Fruit fly (Drosophila melanogaster) whole organism, adult: Measurements from ENCODE around the gene Wnt4.

Experiments
- CG11617 ChIP-seq: fragments of 200-800 bp; sonication (Bioruptor generic); optimal IDR thresholded peaks from 2 replicates; lab custom pipeline; 2017; ENCODE audit warnings: mild to moderate bottlenecking, missing biosample characterization, missing genetic modification reagents, missing genetic modification characterization
- CG12768 ChIP-seq: fragments of 200-800 bp; sonication (Bioruptor generic); optimal IDR thresholded peaks from 2 replicates; lab custom pipeline; 2017; ENCODE audit warnings: missing biosample characterization, missing genetic modification characterization, mild to moderate bottlenecking, moderate library complexity, missing genetic modification reagents
- CG14711 ChIP-seq: fragments of 200-800 bp; sonication (Bioruptor generic); optimal IDR thresholded peaks from 2 replicates; lab custom pipeline; 2018; ENCODE audit warnings: missing biosample characterization, mild to moderate bottlenecking, missing genetic modification characterization, moderate library complexity
- CG1620 ChIP-seq: fragments of 200-800 bp; sonication (Bioruptor generic); optimal IDR thresholded peaks from 2 replicates; lab custom pipeline; 2016; ENCODE audit warnings: missing biosample characterization, missing genetic modification characterization
- CG33017 ChIP-seq: fragments of 200-800 bp; sonication (Bioruptor generic); optimal IDR thresholded peaks from 2 replicates; lab custom pipeline; 2018; ENCODE audit warnings: missing biosample characterization, mild to moderate bottlenecking, missing genetic modification characterization, moderate library complexity
- CG5204 ChIP-seq: fragments of 200-800 bp; sonication (Bioruptor generic); optimal IDR thresholded peaks from 2 replicates; lab custom pipeline; 2016; ENCODE audit warnings: missing biosample characterization, missing genetic modification characterization
- CG7045 ChIP-seq: fragments of 200-800 bp; sonication (Bioruptor generic); optimal IDR thresholded peaks from 2 replicates; lab custom pipeline; 2017; ENCODE audit warnings: missing biosample characterization, mild to moderate bottlenecking, missing genetic modification characterization
- CG7101 ChIP-seq: fragments of 200-800 bp; sonication (Bioruptor generic); optimal IDR thresholded peaks from 2 replicates; lab custom pipeline; 2018; ENCODE audit warnings: missing biosample characterization, mild to moderate bottlenecking, missing genetic modification characterization, moderate library complexity
- Clk ChIP-seq: fragments of 200-800 bp; sonication (Bioruptor generic); optimal IDR thresholded peaks from 2 replicates; lab custom pipeline; 2017; ENCODE audit warnings: missing biosample characterization, missing genetic modification characterization
- Crg-1 ChIP-seq: fragments of 200-800 bp; sonication (Bioruptor generic); optimal IDR thresholded peaks from 2 replicates; lab custom pipeline; 2016; ENCODE audit warnings: missing biosample characterization, missing genetic modification characterization
- Hr96 ChIP-seq: fragments of 200-800 bp; sonication (Bioruptor generic); optimal IDR thresholded peaks from 2 replicates; lab custom pipeline; 2016; ENCODE audit warnings: missing biosample characterization, missing genetic modification characterization
- Mnt ChIP-seq: fragments of 200-800 bp; sonication (Bioruptor generic); optimal IDR thresholded peaks from 2 replicates; lab custom pipeline; 2016; ENCODE audit warnings: missing biosample characterization, mild to moderate bottlenecking, missing genetic modification characterization
- bab1 ChIP-seq: fragments of 200-800 bp; sonication (Bioruptor generic); optimal IDR thresholded peaks from 3 replicates; lab custom pipeline; 2019; ENCODE audit warnings: missing biosample characterization, mild to moderate bottlenecking, missing genetic modification characterization, moderate library complexity
- cic ChIP-seq: fragments of 200-800 bp; sonication (Bioruptor generic); optimal IDR thresholded peaks from 2 replicates; lab custom pipeline; 2017; ENCODE audit warnings: missing biosample characterization, mild to moderate bottlenecking, missing genetic modification characterization, moderate library complexity
- cnc ChIP-seq, 2 experiments: fragments of >200 bp; optimal IDR thresholded peaks; 2 replicates each; lab custom pipeline; 2017
- kay ChIP-seq: fragments of 200-800 bp; sonication (Bioruptor generic); peaks from one replicate; lab custom pipeline; 2016; ENCODE audit warnings: missing biosample characterization, missing genetic modification characterization, borderline replicate concordance
- ovo ChIP-seq: fragments of 200-800 bp; sonication (Bioruptor generic); optimal IDR thresholded peaks from 2 replicates; lab custom pipeline; 2016; ENCODE audit warnings: missing biosample characterization, missing genetic modification characterization
- pad ChIP-seq: fragments of 200-800 bp; sonication (Bioruptor generic); optimal IDR thresholded peaks from 3 replicates; lab custom pipeline; 2017; ENCODE audit warnings: missing biosample characterization, missing genetic modification characterization, mild to moderate bottlenecking, moderate library complexity, missing genetic modification reagents
- tj ChIP-seq: fragments of 200-800 bp; sonication (Bioruptor generic); optimal IDR thresholded peaks from 3 replicates; lab custom pipeline; 2017; ENCODE audit warnings: missing biosample characterization, mild to moderate bottlenecking, missing genetic modification characterization, moderate library complexity
- toe ChIP-seq: fragments of 200-800 bp; sonication (Bioruptor generic); optimal IDR thresholded peaks from 2 replicates; lab custom pipeline; 2016; ENCODE audit warnings: missing biosample characterization, missing genetic modification characterization

Gene Wnt4

DNA sequence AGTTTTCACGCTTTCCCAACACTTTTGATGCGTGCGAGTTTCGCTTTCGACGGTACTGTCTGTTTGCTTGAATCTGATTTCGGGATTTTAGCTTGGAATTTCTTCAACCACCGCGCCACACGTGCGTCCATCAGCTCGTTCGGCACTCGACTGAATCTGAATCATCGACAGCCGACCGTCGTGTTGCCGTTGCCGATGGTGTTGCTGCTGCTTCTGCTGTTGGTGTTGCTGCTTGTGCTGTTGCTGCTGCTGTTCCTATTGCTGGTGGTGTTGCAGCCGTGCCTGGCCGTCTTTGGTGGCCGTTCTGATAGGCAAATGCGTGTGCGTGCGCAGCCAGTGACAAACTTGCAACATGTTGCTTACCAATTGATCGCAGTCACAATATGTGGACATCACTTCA lies at the start of gene Wnt4:
TSS of gene Wnt4 (minus strand) at position 155 of the 400 bp plus-strand sequence.
- TF ChIP-seq CG7101 (tag; lab: Kevin White, UChicago) (no peak), pad (GFP tag; lab: Kevin White, UChicago) (no peak), CG1620 (no peak), CG5204 (GFP tag; lab: Kevin White, UChicago) (no peak), Hr96 (GFP tag; lab: Kevin White, UChicago) (no peak), cnc (optimal IDR thresholded peaks at IDR 0.05; lab: Kevin White, UChicago) (no peak), kay (GFP tag; lab: Kevin White, UChicago) (no peak), CG11617 (no peak), bab1 (GFP tag; lab: Kevin White, UChicago) (no peak), CG14711 (tag; lab: Kevin White, UChicago) (no peak), toe (GFP tag; lab: Kevin White, UChicago) (no peak)

DNA sequence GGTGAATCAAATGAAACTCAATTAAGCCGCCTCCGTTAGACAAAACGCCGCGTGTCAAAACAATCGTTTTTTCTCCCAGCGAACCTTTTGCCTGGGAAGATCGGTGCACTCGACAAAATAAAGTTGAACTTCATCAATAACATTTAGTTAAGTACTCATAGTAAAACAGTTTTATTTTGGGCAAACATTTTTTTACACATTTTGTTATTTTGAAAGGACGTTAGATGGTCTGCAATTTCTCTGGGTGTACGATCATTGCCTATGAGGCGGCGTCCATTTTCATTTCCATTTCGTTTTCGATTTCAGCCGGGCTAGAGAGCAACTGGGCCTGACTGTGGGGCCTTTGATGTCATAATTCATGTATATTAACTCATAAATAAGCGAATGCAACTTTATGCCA lies 49.4 kb upstream of the Wnt4 start:
- TF ChIP-seq Clk (GFP tag; lab: Kevin White, UChicago) (no peak), Mnt (GFP tag; lab: Kevin White, UChicago) (no peak), Crg-1 (GFP tag; lab: Kevin White, UChicago) (no peak), CG12768 (GFP tag; lab: Kevin White, UChicago) (no peak), CG7045 (no peak), CG5204 (GFP tag; lab: Kevin White, UChicago) (no peak), ovo (GFP tag; lab: Kevin White, UChicago) (no peak), Hr96 (GFP tag; lab: Kevin White, UChicago) (no peak), CG1620 (no peak), CG11617 (no peak), kay (GFP tag; lab: Kevin White, UChicago) (no peak), cnc (optimal IDR thresholded peaks at IDR 0.05; lab: Kevin White, UChicago) (no peak)

DNA sequence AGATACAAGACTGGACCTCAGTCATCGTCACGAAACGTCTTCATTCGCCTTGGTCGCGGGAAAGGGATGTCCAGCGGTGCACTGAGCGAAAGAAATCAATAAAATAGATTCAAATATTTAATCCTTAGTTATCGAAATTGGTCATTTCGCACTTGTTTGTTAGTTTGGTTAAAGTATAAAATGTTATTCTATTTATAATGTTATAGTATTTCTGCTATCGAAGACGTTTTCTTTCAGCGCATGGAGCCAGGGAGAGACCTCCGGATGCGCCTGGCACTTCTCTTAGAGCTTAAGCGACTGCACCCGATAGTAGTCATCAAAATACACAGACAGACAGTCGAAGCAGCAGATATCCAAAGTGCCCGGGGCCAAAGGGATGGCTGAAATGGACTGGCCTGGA lies 46.0 kb upstream of the Wnt4 start:
- no peak for TF ChIP-seq CG11617
- TF ChIP-seq CG12768 (GFP tag; lab: Kevin White, UChicago), result no peak
- TF ChIP-seq Hr96 (GFP tag; lab: Kevin White, UChicago), result no peak
- no peak for TF ChIP-seq pad (GFP tag; lab: Kevin White, UChicago)
- no peak for TF ChIP-seq cnc (optimal IDR thresholded peaks at IDR 0.05; lab: Kevin White, UChicago)
- TF ChIP-seq CG33017 (tag; lab: Kevin White, UChicago), result no peak

DNA sequence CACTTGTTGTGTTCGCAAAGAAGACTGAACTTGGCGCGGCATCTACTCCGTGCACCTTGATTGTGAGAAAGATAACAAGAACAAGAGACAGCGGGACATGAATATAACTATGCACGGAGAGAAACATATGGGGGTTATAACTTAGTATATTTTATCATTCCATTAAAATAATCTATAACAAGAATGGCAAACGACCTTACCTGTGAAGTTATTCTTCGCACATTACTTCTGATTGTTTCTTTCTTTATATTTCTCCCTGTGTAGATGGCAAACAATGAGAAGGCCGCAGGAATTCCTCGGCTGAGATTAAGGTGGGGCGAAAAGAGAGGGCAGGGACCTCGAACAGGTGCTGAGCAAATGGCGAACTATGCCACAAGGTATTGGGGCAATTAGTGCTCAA lies 44.1 kb upstream of the Wnt4 start:
- TF ChIP-seq CG33017 (tag; lab: Kevin White, UChicago) (no peak), toe (GFP tag; lab: Kevin White, UChicago) (no peak), Hr96 (GFP tag; lab: Kevin White, UChicago) (no peak), cic (no peak), CG1620 (no peak), Crg-1 (GFP tag; lab: Kevin White, UChicago) (no peak), CG11617 (no peak), cnc (optimal IDR thresholded peaks at IDR 0.05; lab: Kevin White, UChicago) (no peak), bab1 (GFP tag; lab: Kevin White, UChicago) (no peak), ovo (GFP tag; lab: Kevin White, UChicago) (no peak), pad (GFP tag; lab: Kevin White, UChicago) (no peak), CG12768 (GFP tag; lab: Kevin White, UChicago) (no peak), Clk (GFP tag; lab: Kevin White, UChicago) (no peak), kay (GFP tag; lab: Kevin White, UChicago) (no peak), CG7045 (no peak), tj (GFP tag; lab: Kevin White, UChicago) (no peak), Mnt (GFP tag; lab: Kevin White, UChicago) (no peak), CG14711 (tag; lab: Kevin White, UChicago) (no peak), CG7101 (tag; lab: Kevin White, UChicago) (no peak), CG5204 (GFP tag; lab: Kevin White, UChicago) (no peak)

DNA sequence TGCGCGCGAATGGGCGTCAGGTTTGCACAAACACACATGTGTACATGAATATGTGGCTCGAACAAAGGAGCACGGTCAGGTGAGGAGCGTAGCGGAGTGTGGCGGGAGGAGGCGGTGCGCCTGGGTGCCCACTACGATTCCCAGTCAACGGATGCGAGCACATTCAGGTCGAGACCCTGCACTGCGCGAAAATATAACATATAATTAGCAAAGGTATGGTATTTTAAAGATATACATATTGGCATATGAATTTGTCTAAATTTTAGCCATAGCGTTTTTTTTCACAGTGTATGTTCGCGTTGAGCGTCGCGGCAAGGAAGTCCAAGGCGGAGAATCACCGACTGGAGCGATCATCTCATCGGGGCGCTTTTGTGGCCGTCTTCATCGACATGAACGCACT lies 42.9 kb upstream of the Wnt4 start:
- TF ChIP-seq CG5204 (GFP tag; lab: Kevin White, UChicago), result no peak
- TF ChIP-seq pad (GFP tag; lab: Kevin White, UChicago), result no peak
- TF ChIP-seq cic, result no peak
- no peak for TF ChIP-seq CG7045
- TF ChIP-seq Crg-1 (GFP tag; lab: Kevin White, UChicago), result no peak
- no peak for TF ChIP-seq Mnt (GFP tag; lab: Kevin White, UChicago)
- no peak for TF ChIP-seq CG12768 (GFP tag; lab: Kevin White, UChicago)
- TF ChIP-seq CG1620, result no peak
- TF ChIP-seq tj (GFP tag; lab: Kevin White, UChicago), result no peak
- no peak for TF ChIP-seq CG14711 (tag; lab: Kevin White, UChicago)
- no peak for TF ChIP-seq cnc (optimal IDR thresholded peaks at IDR 0.05; lab: Kevin White, UChicago)
- no peak for TF ChIP-seq kay (GFP tag; lab: Kevin White, UChicago)
- TF ChIP-seq CG7101 (tag; lab: Kevin White, UChicago), result no peak
- TF ChIP-seq CG33017 (tag; lab: Kevin White, UChicago), result no peak
- no peak for TF ChIP-seq Hr96 (GFP tag; lab: Kevin White, UChicago)
- no peak for TF ChIP-seq Clk (GFP tag; lab: Kevin White, UChicago)

DNA sequence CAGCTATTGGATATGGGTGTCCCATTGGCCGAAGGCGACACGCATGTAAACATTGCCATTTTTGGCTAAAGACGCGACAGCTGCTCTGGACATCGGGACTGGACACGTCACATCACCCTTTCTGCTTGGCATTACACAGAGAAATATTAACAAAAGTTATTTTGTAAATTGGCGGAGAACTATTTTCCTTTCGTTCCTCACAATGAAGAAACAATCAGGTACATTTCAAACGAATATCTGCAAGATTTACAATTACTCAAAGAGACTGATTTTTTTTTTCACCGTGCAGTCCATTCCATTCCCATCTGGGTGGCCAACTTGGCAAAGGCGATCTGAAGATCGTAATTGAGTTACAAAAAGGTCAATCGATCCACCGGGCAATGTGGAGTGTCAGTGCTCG lies 42.4 kb upstream of the Wnt4 start:
- TF ChIP-seq cnc (optimal IDR thresholded peaks at IDR 0.05; lab: Kevin White, UChicago) (no peak), ovo (GFP tag; lab: Kevin White, UChicago) (no peak), CG33017 (tag; lab: Kevin White, UChicago) (no peak), CG11617 (no peak)
